Fruit fly (Drosophila melanogaster) whole organism, adult: ENCODE results near the gene CG2059.

ENCODE experiments used
- CG12768 ChIP-seq: fragments of 200-800 bp; sonication (Bioruptor generic); optimal IDR thresholded peaks from 2 replicates; lab custom pipeline; 2017; ENCODE audit warnings: missing biosample characterization, missing genetic modification characterization, mild to moderate bottlenecking, moderate library complexity, missing genetic modification reagents
- CG14711 ChIP-seq: fragments of 200-800 bp; sonication (Bioruptor generic); optimal IDR thresholded peaks from 2 replicates; lab custom pipeline; 2018; ENCODE audit warnings: missing biosample characterization, mild to moderate bottlenecking, missing genetic modification characterization, moderate library complexity
- CG1620 ChIP-seq: fragments of 200-800 bp; sonication (Bioruptor generic); optimal IDR thresholded peaks from 2 replicates; lab custom pipeline; 2016; ENCODE audit warnings: missing biosample characterization, missing genetic modification characterization
- CG5204 ChIP-seq: fragments of 200-800 bp; sonication (Bioruptor generic); optimal IDR thresholded peaks from 2 replicates; lab custom pipeline; 2016; ENCODE audit warnings: missing biosample characterization, missing genetic modification characterization
- CG7045 ChIP-seq: fragments of 200-800 bp; sonication (Bioruptor generic); optimal IDR thresholded peaks from 2 replicates; lab custom pipeline; 2017; ENCODE audit warnings: missing biosample characterization, mild to moderate bottlenecking, missing genetic modification characterization
- CG7101 ChIP-seq: fragments of 200-800 bp; sonication (Bioruptor generic); optimal IDR thresholded peaks from 2 replicates; lab custom pipeline; 2018; ENCODE audit warnings: missing biosample characterization, mild to moderate bottlenecking, missing genetic modification characterization, moderate library complexity
- Clk ChIP-seq: fragments of 200-800 bp; sonication (Bioruptor generic); optimal IDR thresholded peaks from 2 replicates; lab custom pipeline; 2017; ENCODE audit warnings: missing biosample characterization, missing genetic modification characterization
- Crg-1 ChIP-seq: fragments of 200-800 bp; sonication (Bioruptor generic); optimal IDR thresholded peaks from 2 replicates; lab custom pipeline; 2016; ENCODE audit warnings: missing biosample characterization, missing genetic modification characterization
- Mnt ChIP-seq: fragments of 200-800 bp; sonication (Bioruptor generic); optimal IDR thresholded peaks from 2 replicates; lab custom pipeline; 2016; ENCODE audit warnings: missing biosample characterization, mild to moderate bottlenecking, missing genetic modification characterization
- cnc ChIP-seq, 2 experiments: fragments of >200 bp; optimal IDR thresholded peaks; 2 replicates each; lab custom pipeline; 2017
- kay ChIP-seq: fragments of 200-800 bp; sonication (Bioruptor generic); peaks from one replicate; lab custom pipeline; 2016; ENCODE audit warnings: missing biosample characterization, missing genetic modification characterization, borderline replicate concordance
- pad ChIP-seq: fragments of 200-800 bp; sonication (Bioruptor generic); optimal IDR thresholded peaks from 3 replicates; lab custom pipeline; 2017; ENCODE audit warnings: missing biosample characterization, missing genetic modification characterization, mild to moderate bottlenecking, moderate library complexity, missing genetic modification reagents
- tj ChIP-seq: fragments of 200-800 bp; sonication (Bioruptor generic); optimal IDR thresholded peaks from 3 replicates; lab custom pipeline; 2017; ENCODE audit warnings: missing biosample characterization, mild to moderate bottlenecking, missing genetic modification characterization, moderate library complexity
- toe ChIP-seq: fragments of 200-800 bp; sonication (Bioruptor generic); optimal IDR thresholded peaks from 2 replicates; lab custom pipeline; 2016; ENCODE audit warnings: missing biosample characterization, missing genetic modification characterization

dm6 chrX:7319703-7320088 is 33.5 kb downstream of the CG2059 start:
- TF ChIP-seq tj (GFP tag; lab: Kevin White, UChicago), result no peak
- no peak for TF ChIP-seq CG14711 (tag; lab: Kevin White, UChicago)
- no peak for TF ChIP-seq CG12768 (GFP tag; lab: Kevin White, UChicago)
- TF ChIP-seq toe (GFP tag; lab: Kevin White, UChicago), result no peak
- TF ChIP-seq CG1620 (GFP tag; lab: Kevin White, UChicago), result no peak
- TF ChIP-seq Clk (GFP tag; lab: Kevin White, UChicago), result no peak
- TF ChIP-seq pad, result no peak
- TF ChIP-seq CG5204 (GFP tag; lab: Kevin White, UChicago), result no peak
- no peak for TF ChIP-seq Crg-1
- TF ChIP-seq CG7045 (GFP tag; lab: Kevin White, UChicago), result no peak
- no peak for TF ChIP-seq kay (GFP tag; lab: Kevin White, UChicago)
- no peak for TF ChIP-seq Mnt (GFP tag; lab: Kevin White, UChicago)
- TF ChIP-seq cnc (optimal IDR thresholded peaks at IDR 0.05; lab: Kevin White, UChicago), result no peak
- no peak for TF ChIP-seq CG7101 (tag; lab: Kevin White, UChicago)
